Fruit fly (Drosophila melanogaster): ENCODE measurements around the gene CG14262.

Gene CG14262

DNA sequence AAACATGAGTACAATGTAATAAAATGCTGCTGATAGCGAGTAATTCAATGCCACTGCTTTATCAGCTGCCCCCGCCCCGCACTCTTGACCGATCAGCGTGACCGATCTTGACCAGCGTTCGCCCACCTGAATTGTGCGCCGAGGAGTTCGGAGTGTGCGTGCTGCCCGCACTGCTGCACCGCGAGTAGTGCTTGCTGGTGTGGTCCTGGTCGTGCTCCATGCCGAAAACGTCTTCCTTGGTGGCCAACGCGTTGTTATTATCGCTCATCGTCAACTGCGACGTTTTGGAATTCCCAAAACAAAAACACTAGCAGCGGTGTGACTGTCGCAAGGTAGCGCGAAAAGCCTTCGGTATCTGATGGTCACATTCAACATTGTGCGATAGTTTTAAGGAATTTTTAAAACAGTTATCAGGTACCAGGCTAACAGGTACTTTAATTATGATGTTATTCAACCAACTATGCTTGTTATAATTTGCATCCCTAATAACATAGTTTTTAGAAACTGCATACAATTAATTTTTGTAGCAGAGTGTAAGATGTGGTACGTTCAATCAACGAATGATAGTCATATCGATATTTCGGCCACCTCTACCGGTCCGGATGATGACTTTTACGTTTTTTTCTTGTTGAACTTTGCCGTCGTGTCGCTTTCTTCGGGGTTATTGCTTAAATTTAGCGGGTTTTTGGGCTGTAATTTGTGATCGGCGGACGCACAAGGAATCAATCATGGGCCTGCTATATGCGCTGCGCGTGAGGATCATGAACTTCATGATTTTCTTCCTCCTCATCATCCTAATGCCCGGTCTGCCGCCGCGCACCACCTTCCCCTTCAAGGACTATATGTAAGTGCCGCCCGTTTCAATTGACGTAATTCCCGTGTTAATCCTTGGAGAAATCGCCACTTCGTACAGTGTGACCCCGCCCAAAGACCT lies 23.2 kb upstream of the CG14262 start, which contains the start of the genes bigmax and Hmu (continued):
- TF ChIP-seq CG13894 (tag; optimal IDR thresholded peaks at IDR 0.05) (peak; percentile 90), CG12236 (GFP tag; optimal IDR thresholded peaks at IDR 0.05) (peak; percentile 64), CG6272 (GFP tag; IDR thresholded peaks at IDR 0.05) (peak; percentile 80), D (optimal IDR thresholded peaks at IDR 0.05) (no peak), D (GFP tag; optimal IDR thresholded peaks at IDR 0.05) (peak; percentile 53), org-1 (GFP tag; optimal IDR thresholded peaks at IDR 0.05) (no peak), Hr39 (optimal IDR thresholded peaks at IDR 0.05) (no peak), CG2889 (GFP tag; IDR thresholded peaks at IDR 0.05) (peak; percentile 85), wdn (GFP tag; IDR thresholded peaks at IDR 0.05) (peak; percentile 79), ham (GFP tag; IDR thresholded peaks at IDR 0.05) (no peak), CG4820 (GFP tag; optimal IDR thresholded peaks at IDR 0.05) (peak; percentile 82), Atf3 (GFP tag; optimal IDR thresholded peaks at IDR 0.05) (peak; percentile 67), ewg (GFP tag; optimal IDR thresholded peaks at IDR 0.05) (peak; percentile 73), Sry-δ (GFP tag; optimal IDR thresholded peaks at IDR 0.05) (peak; percentile 99), lola (GFP tag; optimal IDR thresholded peaks at IDR 0.05) (peak in 1 of 3 experiments; percentile 70), CG7987 (GFP tag; optimal IDR thresholded peaks at IDR 0.05) (peak; percentile 91), shn (GFP tag; optimal IDR thresholded peaks at IDR 0.05) (peak; percentile 83), nerfin-1 (tag; optimal IDR thresholded peaks at IDR 0.05) (peak; percentile 78), Doc3 (GFP tag; IDR thresholded peaks at IDR 0.05; ENCODE audit: partially characterized antibody) (peak; percentile 95), seq (GFP tag; IDR thresholded peaks at IDR 0.05) (peak; percentile 64), CG1832 (GFP tag; optimal IDR thresholded peaks at IDR 0.05) (no peak), CG4854 (GFP tag; optimal IDR thresholded peaks at IDR 0.05) (peak; percentile 69), otp (GFP tag; IDR thresholded peaks at IDR 0.05) (peak; percentile 71; the same call in 1 of the 3 replicates), PHDP (tag; optimal IDR thresholded peaks at IDR 0.05) (peak; percentile 87), CG12769 (tag; optimal IDR thresholded peaks at IDR 0.05) (peak; percentile 91), hth (optimal IDR thresholded peaks at IDR 0.05) (no peak), CG2712 (tag; optimal IDR thresholded peaks at IDR 0.05) (peak; percentile 86), CG10979 (tag; optimal IDR thresholded peaks at IDR 0.05) (peak; percentile 69), CG15514 (GFP tag; optimal IDR thresholded peaks at IDR 0.05) (peak; percentile 87), Nf-YC (tag; optimal IDR thresholded peaks at IDR 0.05) (peak; percentile 70), trh (GFP tag; optimal IDR thresholded peaks at IDR 0.05) (peak; percentile 59), fd3F (GFP tag; optimal IDR thresholded peaks at IDR 0.05) (peak; percentile 70), Hmr (GFP tag; optimal IDR thresholded peaks at IDR 0.05) (peak; percentile 90), nmo (GFP tag; optimal IDR thresholded peaks at IDR 0.05) (peak; percentile 94), CG11456 (GFP tag; IDR thresholded peaks at IDR 0.05) (peak; percentile 86), CG32532 (GFP tag; IDR thresholded peaks at IDR 0.05) (peak; percentile 91), BEAF-32 (GFP tag; optimal IDR thresholded peaks at IDR 0.05) (peak; percentile 99), CG8290 (GFP tag; optimal IDR thresholded peaks at IDR 0.05) (peak; percentile 77), CG8290 (tag; optimal IDR thresholded peaks at IDR 0.05) (peak in 1 of 2 experiments; percentile 93), bbx (GFP tag; IDR thresholded peaks at IDR 0.05; ENCODE audit: partially characterized antibody) (peak; percentile 88), mam (GFP tag; optimal IDR thresholded peaks at IDR 0.05) (peak; percentile 94), kay (GFP tag; optimal IDR thresholded peaks at IDR 0.05) (peak; percentile 77), Eip74EF (GFP tag; optimal IDR thresholded peaks at IDR 0.05) (peak in 1 of 2 experiments; percentile 49), Chrac-16 (GFP tag; optimal IDR thresholded peaks at IDR 0.05) (peak; percentile 87), emc (GFP tag; optimal IDR thresholded peaks at IDR 0.05) (peak; percentile 81), sens-2 (GFP tag; IDR thresholded peaks at IDR 0.05) (0 out of 2 replicates have a peak, but pooled peaks have one; percentile 21), CG2129 (GFP tag; IDR thresholded peaks at IDR 0.05; ENCODE audit: partially characterized antibody) (peak; percentile 87), dimm (GFP tag; IDR thresholded peaks at IDR 0.05) (peak; percentile 15; the same call in 1 of the 2 replicates)
